Worm (Caenorhabditis elegans) whole organism, L4 larva: ENCODE measurements around the gene acr-7.

Source experiments
- F44E2.7 ChIP-seq: fragments of 200-800 bp; sonication (Bioruptor generic); IDR thresholded peaks from 2 replicates; pipeline ENCODE4 v2.1.2; 2022; ENCODE audit warnings: missing genetic modification characterization, missing compliant biosample characterization
- F49E8.2 ChIP-seq: sonication (generic microtip); optimal IDR thresholded peaks from 2 replicates; lab custom pipeline; 2016; ENCODE audit warnings: missing compliant biosample characterization, mild to moderate bottlenecking, missing genetic modification characterization, borderline replicate concordance
- Y105C5A.15 ChIP-seq: fragments of 200-800 bp; sonication (Bioruptor generic); IDR thresholded peaks from 2 replicates; pipeline ENCODE4 v1.3.6; 2022; ENCODE audit warnings: missing genetic modification characterization, missing compliant biosample characterization
- Y5F2A.4 ChIP-seq: fragments of 200-800 bp; sonication (Bioruptor generic); optimal IDR thresholded peaks from 2 replicates; lab custom pipeline; 2018; ENCODE audit warnings: mild to moderate bottlenecking, missing genetic modification characterization, missing compliant biosample characterization
- ama-1 ChIP-seq: fragments of 150-350 bp; optimal IDR thresholded peaks from 2 replicates; lab custom pipeline; 2014; ENCODE audit warnings: inconsistent platforms, mixed read lengths
- arid-1 ChIP-seq: fragments of 200-800 bp; sonication (Bioruptor generic); conservative IDR thresholded peaks from 2 replicates; pipeline ENCODE4 v1.3.6; 2022; ENCODE audit warnings: missing genetic modification reagents, missing genetic modification characterization, missing compliant biosample characterization
- ceh-62 ChIP-seq: sonication (generic microtip); optimal IDR thresholded peaks from 2 replicates; lab custom pipeline; 2017; ENCODE audit warnings: missing biosample characterization, missing genetic modification characterization
- ces-1 ChIP-seq: fragments of 150-350 bp; sonication (generic microtip); optimal IDR thresholded peaks from 4 replicates; lab custom pipeline; 2014; ENCODE audit warnings: missing biosample characterization, missing genetic modification reagents, missing genetic modification characterization
- cey-2 ChIP-seq: sonication (generic microtip); optimal IDR thresholded peaks from 3 replicates; lab custom pipeline; 2017; ENCODE audit warnings: missing genetic modification characterization, mild to moderate bottlenecking, missing compliant biosample characterization, antibody characterized with exemption, borderline replicate concordance; ENCODE audit not compliant: insufficient read depth
- daf-16 ChIP-seq, 3 experiments: sonication (generic microtip); optimal IDR thresholded peaks; 2 replicates each; lab custom pipeline; 2016 to 2017; ENCODE audit warnings: missing genetic modification characterization in 3 of 3, missing genetic modification reagents in 3 of 3, mild to moderate bottlenecking in 2 of 3, missing compliant biosample characterization in 2 of 3, missing biosample characterization in 1 of 3, moderate library complexity in 1 of 3
- daf-8 ChIP-seq: fragments of 200-800 bp; sonication (Bioruptor generic); IDR thresholded peaks from 2 replicates; pipeline ENCODE4 v1.3.6; 2022; ENCODE audit warnings: missing genetic modification characterization, missing compliant biosample characterization
- dmd-8 ChIP-seq: fragments of 200-800 bp; sonication (Bioruptor generic); IDR thresholded peaks from 2 replicates; pipeline ENCODE4 v1.3.6; 2022; ENCODE audit warnings: missing genetic modification characterization, missing compliant biosample characterization
- dve-1 ChIP-seq: sonication (generic microtip); optimal IDR thresholded peaks from 2 replicates; lab custom pipeline; 2017; ENCODE audit warnings: antibody characterized with exemption, mild to moderate bottlenecking, missing genetic modification characterization, missing compliant biosample characterization; ENCODE audit not compliant: insufficient read depth
- fos-1 ChIP-seq: fragments of 150-350 bp; optimal IDR thresholded peaks from 2 replicates; lab custom pipeline; 2014; ENCODE audit warnings: missing biosample characterization, missing genetic modification characterization
- hlh-11 ChIP-seq: fragments of 200-800 bp; sonication (Bioruptor generic); optimal IDR thresholded peaks from 2 replicates; lab custom pipeline; 2018; ENCODE audit warnings: mild to moderate bottlenecking, missing genetic modification characterization, missing compliant biosample characterization
- hlh-30 ChIP-seq: sonication (generic microtip); optimal IDR thresholded peaks from 2 replicates; lab custom pipeline; 2017; ENCODE audit warnings: antibody characterized with exemption, mild to moderate bottlenecking, missing genetic modification characterization, missing compliant biosample characterization; ENCODE audit not compliant: insufficient read depth
- hmg-1.1 ChIP-seq: fragments of 200-800 bp; sonication (Bioruptor generic); IDR thresholded peaks from 2 replicates; pipeline ENCODE4 v1.3.6; 2022; ENCODE audit warnings: missing genetic modification reagents, missing genetic modification characterization, missing compliant biosample characterization
- lsy-2 ChIP-seq, 2 experiments: fragments of 150-350 bp in 1 of 2; sonication (generic microtip) in 1 of 2; optimal IDR thresholded peaks; 2 replicates each; lab custom pipeline; 2014 to 2017; ENCODE audit warnings: missing biosample characterization in 2 of 2, missing genetic modification characterization in 2 of 2
- mep-1 ChIP-seq: fragments of 150-350 bp; sonication (generic microtip); optimal IDR thresholded peaks from 3 replicates; lab custom pipeline; 2014; ENCODE audit warnings: missing biosample characterization, missing genetic modification characterization
- mes-2 ChIP-seq: sonication (generic microtip); optimal IDR thresholded peaks from 2 replicates; lab custom pipeline; 2016; ENCODE audit warnings: missing genotype, mild to moderate bottlenecking, missing genetic modification characterization, missing compliant biosample characterization; ENCODE audit not compliant: poor library complexity, severe bottlenecking
- mxl-3 ChIP-seq: fragments of 200-800 bp; sonication (Bioruptor generic); optimal IDR thresholded peaks from 2 replicates; lab custom pipeline; 2018; ENCODE audit warnings: mild to moderate bottlenecking, missing genetic modification characterization, missing compliant biosample characterization
- nhr-28 ChIP-seq: fragments of 150-350 bp; optimal IDR thresholded peaks from 2 replicates; lab custom pipeline; 2014; ENCODE audit warnings: missing biosample characterization, missing genetic modification characterization
- nhr-48 ChIP-seq: sonication (generic microtip); optimal IDR thresholded peaks from 2 replicates; lab custom pipeline; 2016; ENCODE audit warnings: mild to moderate bottlenecking, missing genetic modification characterization, missing compliant biosample characterization
- nhr-6 ChIP-seq: fragments of 150-350 bp; optimal IDR thresholded peaks from 2 replicates; lab custom pipeline; 2014; ENCODE audit warnings: missing biosample characterization, missing genetic modification characterization
- nhr-77 ChIP-seq: fragments of 150-350 bp; optimal IDR thresholded peaks from 2 replicates; lab custom pipeline; 2014; ENCODE audit warnings: missing biosample characterization, missing genetic modification characterization
- php-3 ChIP-seq: fragments of 200-800 bp; sonication (Bioruptor generic); IDR thresholded peaks from 2 replicates; pipeline ENCODE4 v1.3.6; 2022; ENCODE audit warnings: missing genetic modification reagents, missing genetic modification characterization, missing compliant biosample characterization
- pqm-1 ChIP-seq: sonication (generic microtip); optimal IDR thresholded peaks from 2 replicates; lab custom pipeline; 2017; ENCODE audit warnings: missing biosample characterization, missing genetic modification characterization
- saeg-2 ChIP-seq: fragments of 200-800 bp; sonication (Bioruptor generic); IDR thresholded peaks from 2 replicates; pipeline ENCODE4 v1.3.6; 2022; ENCODE audit warnings: missing genetic modification reagents, missing genetic modification characterization, missing compliant biosample characterization
- set-16 ChIP-seq: fragments of 200-800 bp; sonication (Bioruptor generic); IDR thresholded peaks from 2 replicates; pipeline ENCODE4 v1.3.6; 2022; ENCODE audit warnings: missing genetic modification reagents, missing genetic modification characterization, missing compliant biosample characterization
- tag-97 ChIP-seq: fragments of 200-800 bp; sonication (Bioruptor generic); IDR thresholded peaks from 2 replicates; pipeline ENCODE4 v1.3.6; 2022; ENCODE audit warnings: missing genetic modification characterization, missing compliant biosample characterization
- unc-130 ChIP-seq: sonication (generic microtip); optimal IDR thresholded peaks from 2 replicates; lab custom pipeline; 2016; ENCODE audit warnings: missing genetic modification reagents, missing genetic modification characterization, missing compliant biosample characterization
- unc-62 ChIP-seq, 3 experiments: fragments of 150-350 bp in 1 of 3; sonication (generic microtip); optimal IDR thresholded peaks in 2 of 3; peaks in 1 of 3; 1 replicate in 1 of 3; 2 replicates in 2 of 3; lab custom pipeline; 2014 to 2017; ENCODE audit warnings: missing biosample characterization in 3 of 3, missing genetic modification characterization in 3 of 3, missing genetic modification reagents in 3 of 3, missing genotype in 1 of 3
- vab-7 ChIP-seq: fragments of 200-800 bp; sonication (Bioruptor generic); IDR thresholded peaks from 2 replicates; pipeline ENCODE4 v1.3.6; 2022; ENCODE audit warnings: missing genetic modification reagents, missing genetic modification characterization, missing compliant biosample characterization
- zip-11 ChIP-seq: fragments of 200-800 bp; sonication (Bioruptor generic); IDR thresholded peaks from 2 replicates; pipeline ENCODE4 v1.3.6; 2022; ENCODE audit warnings: missing genetic modification characterization, missing compliant biosample characterization
- ztf-11 ChIP-seq: fragments of 150-350 bp; optimal IDR thresholded peaks from 2 replicates; lab custom pipeline; 2014; ENCODE audit warnings: missing biosample characterization, missing genetic modification characterization
- ztf-7 ChIP-seq: fragments of 150-350 bp; optimal IDR thresholded peaks from 2 replicates; lab custom pipeline; 2014; ENCODE audit warnings: missing biosample characterization, missing genetic modification characterization

The acr-7 gene

DNA sequence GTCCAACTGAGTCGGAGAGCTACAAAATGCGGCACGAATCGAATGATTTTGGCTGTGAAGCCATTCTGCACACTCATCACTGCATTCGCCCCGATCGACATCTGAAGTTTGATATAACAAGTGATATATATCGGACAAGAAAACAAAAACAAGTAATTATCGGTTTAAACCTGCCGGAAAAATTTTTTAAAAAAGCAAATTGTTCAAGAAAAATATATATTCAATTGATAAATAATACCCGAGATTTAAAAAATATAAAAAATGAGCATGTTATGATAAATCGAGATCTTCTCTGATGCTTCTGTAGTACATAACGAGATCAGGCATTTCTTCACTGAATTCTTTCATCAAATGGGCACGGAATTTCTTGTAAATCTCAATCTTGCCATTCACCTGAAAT lies 4.1 kb upstream of the acr-7 start, which contains the start of gene T09A5.5:
TSS of gene T09A5.5 (minus strand) at position 101 of the 400 bp plus-strand sequence.
- TF ChIP-seq arid-1 (no peak), ztf-7 (tag; lab: Kevin White, UChicago) (no peak), ceh-62 (tag; lab: Kevin White, UChicago) (no peak)
- TF ChIP-seq, all 104 proteins: peak for 0

DNA sequence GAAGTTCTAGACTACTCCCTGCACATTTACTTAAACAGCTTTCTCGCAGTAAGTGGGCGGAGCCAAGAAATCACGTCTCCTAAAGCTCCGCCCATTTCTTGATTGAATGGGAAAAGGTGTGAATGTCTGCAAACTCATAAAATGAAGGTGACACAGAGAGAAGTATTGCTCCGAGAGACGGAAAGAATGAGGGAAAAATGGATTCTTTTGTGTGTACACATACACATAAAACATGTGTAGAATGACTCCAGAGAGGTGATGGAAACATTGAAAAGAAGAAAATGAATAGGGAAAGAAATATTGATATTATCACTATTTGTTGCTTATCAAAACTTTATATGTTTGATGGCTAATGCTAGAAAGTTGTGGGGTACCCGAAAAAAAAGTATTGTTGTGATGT lies 1.9 kb upstream of the acr-7 start:
- TF ChIP-seq hlh-30 (peak; percentile 9), dve-1 (tag; lab: Kevin White, UChicago) (peak; percentile 60), mep-1 (tag; lab: Kevin White, UChicago) (peak; percentile 6), daf-8 (no peak), php-3 (GFP tag; lab: Robert Waterston, UW) (peak; percentile 44; the same call in 1 of the 2 replicates), pqm-1 (tag; lab: Kevin White, UChicago) (peak; percentile 73), ces-1 (GFP tag; lab: Kevin White, UChicago) (no peak), daf-16 (GFP tag; optimal IDR thresholded peaks at IDR 0.05; lab: Kevin White, UChicago) (no peak), daf-16 (tag; optimal IDR thresholded peaks at IDR 0.05; lab: Kevin White, UChicago) (peak; percentile 51), tag-97 (no peak), nhr-28 (peak; percentile 58), hmg-1.1 (GFP tag; lab: Robert Waterston, UW) (0 out of 2 replicates have a peak, but pooled peaks have one; percentile 37)

DNA sequence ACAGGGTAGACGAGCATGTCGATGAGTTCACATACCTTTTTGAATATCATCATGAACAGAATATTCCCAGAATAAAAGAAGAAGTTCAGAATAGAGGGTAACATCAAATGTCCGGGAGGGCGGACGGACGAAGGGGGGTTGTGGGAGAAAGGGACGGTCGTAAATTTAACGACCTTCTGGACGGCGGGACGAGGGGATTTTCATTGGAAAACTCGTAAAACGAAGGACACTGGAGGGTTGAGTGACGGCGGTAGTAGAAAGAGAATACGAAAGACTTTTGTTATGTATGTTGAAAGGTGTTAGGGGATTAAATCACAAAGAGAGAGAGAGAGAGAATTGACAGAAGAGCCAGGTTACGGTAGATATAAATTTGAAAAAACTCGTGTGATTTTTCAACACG lies 978 bp upstream of the acr-7 start:
- no peak for TF ChIP-seq ama-1 (lab: Kevin White, UChicago)
- TF ChIP-seq php-3 (GFP tag; lab: Robert Waterston, UW): peak; percentile 84
- TF ChIP-seq Y105C5A.15 (GFP tag; lab: Robert Waterston, UW): no peak
- no peak for TF ChIP-seq ces-1 (GFP tag; lab: Kevin White, UChicago)
- no peak for TF ChIP-seq nhr-6 (tag; lab: Kevin White, UChicago)
- TF ChIP-seq F44E2.7: no peak
- no peak for TF ChIP-seq cey-2
- TF ChIP-seq saeg-2 (GFP tag; lab: Robert Waterston, UW): no peak
- TF ChIP-seq hmg-1.1 (GFP tag; lab: Robert Waterston, UW): no peak
- peak in 1 of 2 experiments; percentile 1 for TF ChIP-seq lsy-2 (tag; optimal IDR thresholded peaks at IDR 0.05; lab: Kevin White, UChicago)
- TF ChIP-seq vab-7: no peak
- TF ChIP-seq, all 104 proteins: peak for 2

DNA sequence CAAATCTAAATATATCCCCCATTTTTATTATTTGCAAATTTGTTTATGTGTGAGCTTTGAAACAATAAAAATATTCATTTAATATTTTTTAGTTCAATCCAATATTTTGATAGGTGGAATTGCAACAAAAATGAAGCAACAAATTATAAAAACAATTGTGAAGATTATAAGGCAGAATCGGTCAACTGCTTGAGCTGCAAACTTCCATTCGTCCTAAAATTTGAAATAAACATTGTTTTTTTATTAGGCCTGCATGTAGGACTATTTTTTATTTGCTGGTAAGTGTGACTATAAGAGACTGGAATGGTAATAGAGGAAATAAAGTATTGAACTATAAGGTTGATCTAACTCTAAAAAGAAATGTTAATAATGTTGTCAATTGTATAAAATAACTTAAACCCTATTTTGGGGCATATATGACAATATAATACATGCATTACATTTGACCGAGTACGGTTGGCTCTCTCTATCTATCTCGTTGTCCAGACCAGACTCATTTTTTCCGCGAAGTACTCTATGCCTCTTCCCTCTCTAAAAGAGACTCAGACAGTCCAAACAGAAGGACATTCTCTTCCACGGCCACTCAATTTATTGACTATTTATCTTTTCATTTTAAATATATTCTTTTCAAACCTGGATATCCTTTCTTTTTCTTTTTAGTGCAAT lies 3.9 kb downstream of the acr-7 start, which contains the start of gene T09A5.4:
TSS of gene T09A5.4 (plus strand) at position 616 of the 666 bp plus-strand sequence.
- TF ChIP-seq lsy-2 (tag; optimal IDR thresholded peaks at IDR 0.05; lab: Kevin White, UChicago): peak in 1 of 2 experiments; percentile 33
- peak; percentile 45 for TF ChIP-seq mes-2 (tag; lab: Kevin White, UChicago)
- peak in 1 of 2 experiments; percentile 92 for TF ChIP-seq unc-62 (GFP tag; optimal IDR thresholded peaks at IDR 0.05 in 1 of 2; lab: Kevin White, UChicago)
- no peak for TF ChIP-seq unc-62 (tag; optimal IDR thresholded peaks at IDR 0.05; lab: Kevin White, UChicago)
- TF ChIP-seq Y5F2A.4 (GFP tag; lab: Kevin White, UChicago): no peak

DNA sequence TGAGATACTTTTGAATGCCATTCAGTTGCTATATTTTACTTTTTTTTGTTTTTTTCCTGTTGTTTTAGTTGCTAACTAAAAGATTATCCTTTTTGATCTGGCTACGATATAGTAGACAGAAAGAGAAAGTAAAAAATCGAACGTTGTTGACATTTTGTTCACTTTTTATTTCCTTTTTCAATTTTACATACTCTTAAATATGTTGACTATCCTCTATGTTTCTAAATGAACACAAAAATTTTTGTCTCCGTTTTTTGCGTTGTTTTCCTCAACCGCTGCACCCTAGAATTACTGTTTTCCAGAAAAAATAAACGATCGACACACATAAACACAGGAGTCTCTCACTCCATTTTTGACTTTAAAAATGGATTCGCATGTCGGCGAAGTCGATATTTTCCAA lies 7.5 kb downstream of the acr-7 start, which contains the start of gene klp-3:
TSS of gene klp-3 (plus strand) at position 301 of the 400 bp plus-strand sequence.
- TF ChIP-seq vab-7 (no peak), nhr-48 (tag; lab: Kevin White, UChicago) (no peak), ces-1 (GFP tag; lab: Kevin White, UChicago) (no peak), fos-1 (no peak), set-16 (no peak), dmd-8 (GFP tag; lab: Robert Waterston, UW) (no peak), unc-130 (GFP tag; lab: Kevin White, UChicago) (no peak), hlh-11 (tag; lab: Kevin White, UChicago) (no peak), mxl-3 (GFP tag; lab: Kevin White, UChicago) (no peak), F49E8.2 (tag; lab: Kevin White, UChicago) (no peak), ztf-7 (tag; lab: Kevin White, UChicago) (no peak), ztf-11 (tag; lab: Kevin White, UChicago) (no peak), zip-11 (GFP tag; lab: Robert Waterston, UW) (no peak), nhr-77 (tag; lab: Kevin White, UChicago) (no peak)
